Worm (Caenorhabditis elegans): ENCODE data around the gene prcc-1.

The prcc-1 gene

DNA sequence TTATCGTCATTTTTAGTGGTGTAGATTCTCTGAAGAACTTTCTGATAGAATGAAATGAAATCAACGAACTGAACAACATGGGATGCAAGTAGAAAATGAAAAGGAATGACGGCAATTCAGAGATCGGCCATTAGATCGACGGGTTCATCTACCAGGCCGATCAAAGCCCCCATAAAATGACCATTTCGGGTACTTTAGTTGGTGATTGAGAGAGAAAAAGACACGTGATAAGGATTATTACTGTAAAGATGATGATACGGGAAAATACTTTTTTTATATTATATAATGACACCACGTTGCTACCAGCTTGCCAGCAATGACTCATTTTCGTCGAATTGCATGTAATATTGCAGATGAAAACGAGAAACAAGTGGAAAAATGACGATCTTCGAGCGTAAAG, 16.2 kb upstream of the prcc-1 start, which contains the start of gene best-1:
Gene best-1, minus strand, starts transcription at position 29 of the 400 bp plus-strand sequence.
- peak; percentile 24 for TF ChIP-seq lin-40 (tag; optimal IDR thresholded peaks at IDR 0.05)
- no peak for TF ChIP-seq hlh-26 (GFP tag; conservative IDR thresholded peaks at IDR 0.05)

DNA sequence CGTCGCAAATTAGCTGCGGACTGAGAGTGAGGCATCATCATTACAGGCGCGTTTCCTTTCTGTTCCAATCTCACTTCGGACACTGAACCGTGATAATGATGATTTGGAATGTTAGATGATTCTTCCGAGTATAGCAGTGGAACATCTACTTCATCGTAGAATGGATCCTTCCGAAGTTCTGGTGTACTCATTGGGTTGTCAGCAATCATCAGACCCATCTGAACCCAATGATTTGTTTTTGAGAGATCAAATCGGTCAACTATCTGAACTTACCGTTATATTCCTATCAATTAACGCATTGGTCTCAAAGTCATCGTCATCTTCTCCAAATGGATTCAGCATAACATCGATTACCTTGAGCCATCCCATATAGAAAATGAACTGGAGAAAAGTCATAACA, 14.8 kb upstream of the prcc-1 start:
- no peak for TF ChIP-seq die-1 (tag; optimal IDR thresholded peaks at IDR 0.05)

DNA sequence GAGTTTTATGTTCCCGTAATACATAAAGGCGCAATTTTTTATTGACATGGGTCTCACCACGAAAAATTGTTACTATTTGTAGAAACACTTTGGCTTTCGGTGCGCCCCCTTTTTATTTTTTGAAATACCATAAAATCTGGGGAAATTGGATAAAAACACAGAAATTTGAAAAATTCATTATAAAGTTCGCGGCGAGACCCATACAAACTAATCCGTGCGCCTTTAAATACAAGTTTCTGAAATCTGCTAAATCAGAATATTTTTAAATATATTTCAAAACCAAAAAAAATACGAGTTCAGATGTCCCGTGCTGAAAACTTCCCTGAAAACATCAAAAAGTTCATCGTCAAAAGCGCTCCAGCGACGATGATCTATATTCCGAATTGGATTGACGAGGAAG, 13.8 kb upstream of the prcc-1 start, which contains the start of gene B0564.2:
Gene B0564.2, plus strand, starts transcription at position 301 of the 400 bp plus-strand sequence.
- TF ChIP-seq Y56A3A.18 (GFP tag; IDR thresholded peaks at IDR 0.05) (no peak), Y67H2A.10 (GFP tag; conservative IDR thresholded peaks at IDR 0.05) (no peak), xnd-1 (tag; optimal IDR thresholded peaks at IDR 0.05) (no peak), pbrm-1 (GFP tag; IDR thresholded peaks at IDR 0.05) (no peak), ZK185.1 (tag; optimal IDR thresholded peaks at IDR 0.05; ENCODE audit: poor library complexity, severe bottlenecking) (no peak), snpc-1.1 (tag; optimal IDR thresholded peaks at IDR 0.05; ENCODE audit: insufficient read depth) (no peak), nfyb-1 (GFP tag; IDR thresholded peaks at IDR 0.05) (no peak), die-1 (tag; optimal IDR thresholded peaks at IDR 0.05) (no peak), attf-3 (GFP tag; conservative IDR thresholded peaks at IDR 0.05) (no peak)

DNA sequence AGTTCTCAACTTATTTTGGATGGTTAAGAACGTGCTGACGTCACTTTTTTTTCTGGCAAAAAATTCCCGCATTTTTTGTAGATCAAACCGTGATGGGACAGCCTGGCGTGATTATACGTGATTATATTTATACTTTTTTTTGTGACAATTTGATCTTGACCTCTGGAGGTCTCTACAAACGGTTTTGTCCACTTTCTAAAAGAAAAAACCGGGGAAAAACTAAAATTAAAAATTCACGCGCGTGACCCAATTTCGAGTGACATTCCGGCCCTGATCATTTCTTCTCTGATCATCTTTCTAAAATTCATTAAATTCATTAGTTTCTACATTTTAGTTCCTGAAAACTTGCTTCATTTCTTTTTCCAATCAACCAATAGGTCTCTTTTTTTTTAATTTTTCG, 11.3 kb upstream of the prcc-1 start, which contains the start of gene rde-11:
Gene rde-11, plus strand, starts transcription at position 301 of the 400 bp plus-strand sequence.
- TF ChIP-seq efl-1 (GFP tag; optimal IDR thresholded peaks at IDR 0.05), result peak; percentile 44
- TF ChIP-seq xnd-1 (tag; optimal IDR thresholded peaks at IDR 0.05), result peak; percentile 49
- no peak for TF ChIP-seq hmg-20 (GFP tag; IDR thresholded peaks at IDR 0.05)
- TF ChIP-seq madf-6 (GFP tag; IDR thresholded peaks at IDR 0.05), result peak; percentile 63

DNA sequence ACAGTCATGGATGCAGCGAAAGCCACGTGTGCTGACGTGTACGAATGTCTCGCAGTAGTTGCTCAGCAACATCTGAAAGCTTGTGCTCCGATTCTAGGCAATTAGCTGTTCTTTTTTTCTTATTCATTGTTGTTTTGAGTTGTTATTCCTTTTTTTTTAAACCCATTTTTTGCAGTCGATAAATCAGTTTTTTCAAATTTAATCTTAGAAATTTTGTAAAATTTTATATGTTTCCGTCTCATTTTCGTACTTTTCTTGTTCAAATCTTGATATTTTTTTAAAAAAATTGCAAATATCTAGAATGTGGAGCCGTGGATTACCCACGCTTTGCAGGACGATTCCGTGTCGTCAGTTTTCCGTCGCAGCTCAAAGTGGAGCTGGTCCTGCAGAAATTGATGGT, 6.8 kb upstream of the prcc-1 start, which contains the start of gene fask-1:
Gene fask-1, plus strand, starts transcription at position 301 of the 400 bp plus-strand sequence.
- no peak for TF ChIP-seq B0336.3 (GFP tag; IDR thresholded peaks at IDR 0.05)
- no peak for TF ChIP-seq efl-1 (GFP tag; optimal IDR thresholded peaks at IDR 0.05)
- no peak for TF ChIP-seq ztf-18 (tag; optimal IDR thresholded peaks at IDR 0.05)
- no peak for TF ChIP-seq ceh-40 (GFP tag; IDR thresholded peaks at IDR 0.05)
- no peak for TF ChIP-seq madf-10 (tag; optimal IDR thresholded peaks at IDR 0.05)
- no peak for TF ChIP-seq ets-4 (GFP tag; optimal IDR thresholded peaks at IDR 0.05)
- TF ChIP-seq snpc-1.3 (tag; optimal IDR thresholded peaks at IDR 0.05; ENCODE audit: insufficient read depth), result no peak
- TF ChIP-seq F49E8.2 (tag; optimal IDR thresholded peaks at IDR 0.05; ENCODE audit: insufficient read depth), result no peak
- no peak for TF ChIP-seq athp-1 (tag; optimal IDR thresholded peaks at IDR 0.05)

DNA sequence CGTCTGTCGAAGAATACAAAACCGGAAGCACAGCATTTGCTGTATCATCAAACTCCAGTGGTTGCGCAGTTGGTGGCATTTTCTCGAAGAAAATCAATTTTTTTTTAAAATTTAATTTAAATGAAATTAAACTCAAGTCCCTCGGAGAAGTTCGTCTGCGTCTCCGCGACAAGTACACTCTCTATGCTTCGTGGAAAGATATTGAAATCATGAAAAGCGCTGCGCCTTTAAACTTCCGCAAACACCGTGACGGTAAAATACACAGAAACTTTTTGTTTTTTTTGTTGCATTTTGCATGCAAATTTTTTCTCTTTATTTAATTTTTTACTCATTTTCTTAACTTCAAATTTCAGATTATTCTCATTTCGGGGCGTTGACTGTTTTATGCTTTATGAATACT, 5.1 kb upstream of the prcc-1 start, which contains the start of the genes dli-1, tin-9.2 and exos-4.1:
Gene dli-1, minus strand, starts transcription at position 141 of the 400 bp plus-strand sequence.
Gene tin-9.2, plus strand, starts transcription at position 344 of the 400 bp plus-strand sequence.
Gene exos-4.1, plus strand, starts transcription at position 348 of the 400 bp plus-strand sequence.
- TF ChIP-seq snpc-4 (GFP tag; optimal IDR thresholded peaks at IDR 0.05) (peak; percentile 46), snpc-4 (tag; optimal IDR thresholded peaks at IDR 0.05) (peak in 3 of 4 experiments; percentile 4 to 73 (median 68)), lin-35 (GFP tag; optimal IDR thresholded peaks at IDR 0.05) (peak in 1 of 3 experiments; percentile 25), snpc-1.3 (tag; optimal IDR thresholded peaks at IDR 0.05; ENCODE audit: insufficient read depth) (peak; percentile 77), mes-4 (tag; optimal IDR thresholded peaks at IDR 0.05) (no peak), unc-62 (GFP tag; optimal IDR thresholded peaks at IDR 0.05) (no peak), rcor-1 (GFP tag; IDR thresholded peaks at IDR 0.05) (peak; percentile 41; the same call in 1 of the 2 replicates), ekl-4 (GFP tag; IDR thresholded peaks at IDR 0.05) (no peak), mel-28 (tag; optimal IDR thresholded peaks at IDR 0.05; ENCODE audit: borderline replicate concordance) (no peak), ztf-22 (GFP tag; optimal IDR thresholded peaks at IDR 0.05) (no peak), F10E7.11 (tag; optimal IDR thresholded peaks at IDR 0.05) (no peak), sdz-38 (tag; optimal IDR thresholded peaks at IDR 0.05) (no peak), ztf-3 (GFP tag; optimal IDR thresholded peaks at IDR 0.05) (no peak), K12H6.12 (tag; optimal IDR thresholded peaks at IDR 0.05) (no peak), D2030.7 (GFP tag; IDR thresholded peaks at IDR 0.05) (peak; percentile 52), gei-17 (GFP tag; optimal IDR thresholded peaks at IDR 0.05) (no peak), F57A8.1 (GFP tag; optimal IDR thresholded peaks at IDR 0.05) (no peak), ztf-26 (tag; optimal IDR thresholded peaks at IDR 0.05) (no peak), snpc-1.1 (tag; optimal IDR thresholded peaks at IDR 0.05; ENCODE audit: insufficient read depth) (no peak), ztf-18 (tag; optimal IDR thresholded peaks at IDR 0.05) (no peak)
